Worm (Caenorhabditis elegans) whole organism, young adult: Measurements from ENCODE around the gene plpp-1.3.

Experiments
- B0035.1 ChIP-seq: sonication (generic microtip); optimal IDR thresholded peaks from 2 replicates; lab custom pipeline; 2016; ENCODE audit warnings: missing genetic modification characterization, mild to moderate bottlenecking, missing compliant biosample characterization, missing genotype, missing genetic modification reagents
- B0261.1 ChIP-seq: sonication (generic microtip); optimal IDR thresholded peaks from 2 replicates; lab custom pipeline; 2016; ENCODE audit warnings: mild to moderate bottlenecking, missing genetic modification characterization, moderate library complexity, missing compliant biosample characterization
- B0336.3 ChIP-seq: fragments of 200-800 bp; sonication (Bioruptor generic); IDR thresholded peaks from 2 replicates; pipeline ENCODE4 v1.3.6; 2022; ENCODE audit warnings: missing genetic modification characterization, missing compliant biosample characterization
- C06A6.2 ChIP-seq: fragments of 200-800 bp; sonication (Bioruptor generic); conservative IDR thresholded peaks from 2 replicates; pipeline ENCODE4 v1.3.6; 2022; ENCODE audit warnings: missing genetic modification characterization, missing compliant biosample characterization
- F10E7.11 ChIP-seq: sonication (generic microtip); optimal IDR thresholded peaks from 2 replicates; lab custom pipeline; 2017; ENCODE audit warnings: mild to moderate bottlenecking, missing genetic modification characterization, moderate library complexity, missing compliant biosample characterization
- F23B12.7 ChIP-seq: sonication (generic microtip); optimal IDR thresholded peaks from 2 replicates; lab custom pipeline; 2017; ENCODE audit warnings: missing genetic modification characterization, mild to moderate bottlenecking, missing compliant biosample characterization, antibody characterized with exemption, moderate library complexity; ENCODE audit not compliant: insufficient read depth
- F33H1.4 ChIP-seq: fragments of 200-800 bp; sonication (Bioruptor generic); IDR thresholded peaks from 2 replicates; pipeline ENCODE4 v1.3.6; 2022; ENCODE audit warnings: missing genetic modification reagents, missing genetic modification characterization, missing compliant biosample characterization
- F57C9.4 ChIP-seq: sonication (generic microtip); optimal IDR thresholded peaks from 2 replicates; lab custom pipeline; 2017; ENCODE audit warnings: mild to moderate bottlenecking, missing genetic modification characterization, missing compliant biosample characterization
- Y53G8AR.9 ChIP-seq: fragments of 200-800 bp; sonication (Bioruptor generic); conservative IDR thresholded peaks from 2 replicates; pipeline ENCODE4 v1.3.6; 2022; ENCODE audit warnings: missing genetic modification reagents, missing genetic modification characterization, missing compliant biosample characterization
- akir-1 ChIP-seq: fragments of 200-800 bp; sonication (Bioruptor generic); optimal IDR thresholded peaks from 2 replicates; lab custom pipeline; 2018; ENCODE audit warnings: mild to moderate bottlenecking, missing genetic modification characterization, moderate library complexity, missing compliant biosample characterization
- ama-1 ChIP-seq, 3 experiments: fragments of 150-350 bp in 1 of 3; sonication (generic microtip) in 2 of 3; optimal IDR thresholded peaks; 2 replicates each; lab custom pipeline; 2014 to 2018; ENCODE audit warnings: missing biosample characterization in 2 of 3, missing genetic modification characterization in 2 of 3, missing genetic modification reagents in 2 of 3
- attf-3 ChIP-seq: fragments of 200-800 bp; sonication (Bioruptor generic); conservative IDR thresholded peaks from 2 replicates; pipeline ENCODE4 v1.3.6; 2022; ENCODE audit warnings: missing genetic modification reagents, missing genetic modification characterization, missing compliant biosample characterization
- cebp-2 ChIP-seq: fragments of 200-800 bp; sonication (Bioruptor generic); IDR thresholded peaks from 2 replicates; pipeline ENCODE4 v1.3.6; 2022; ENCODE audit warnings: missing genetic modification characterization, missing compliant biosample characterization
- ceh-27 ChIP-seq: fragments of 200-800 bp; sonication (Bioruptor generic); optimal IDR thresholded peaks from 2 replicates; lab custom pipeline; 2018; ENCODE audit warnings: mild to moderate bottlenecking, missing genetic modification characterization, moderate library complexity, missing compliant biosample characterization
- ceh-58 ChIP-seq: fragments of 200-800 bp; sonication (Bioruptor generic); IDR thresholded peaks from 2 replicates; pipeline ENCODE4 v1.3.6; 2022; ENCODE audit warnings: missing genetic modification characterization, missing compliant biosample characterization
- ceh-79 ChIP-seq: sonication (generic microtip); optimal IDR thresholded peaks from 2 replicates; lab custom pipeline; 2017; ENCODE audit warnings: mild to moderate bottlenecking, missing genetic modification characterization, missing compliant biosample characterization
- ceh-91 ChIP-seq: fragments of 200-800 bp; sonication (Bioruptor generic); IDR thresholded peaks from 2 replicates; pipeline ENCODE4 v1.3.6; 2022; ENCODE audit warnings: missing genetic modification reagents, missing genetic modification characterization, missing compliant biosample characterization
- egl-44 ChIP-seq: fragments of 200-800 bp; sonication (Bioruptor generic); IDR thresholded peaks from 2 replicates; pipeline ENCODE4 v1.3.6; 2022; ENCODE audit warnings: missing genetic modification reagents, missing genetic modification characterization, missing compliant biosample characterization
- hsf-1 ChIP-seq: fragments of 200-800 bp; sonication (Bioruptor generic); IDR thresholded peaks from 2 replicates; pipeline ENCODE4 v1.3.6; 2022; ENCODE audit warnings: missing genetic modification reagents, missing genetic modification characterization, missing compliant biosample characterization
- let-607 ChIP-seq, 2 experiments: fragments of 200-800 bp in 1 of 2; sonication (Bioruptor generic) in 1 of 2; sonication (generic microtip) in 1 of 2; optimal IDR thresholded peaks; 2 replicates each; lab custom pipeline; 2016 to 2018; ENCODE audit warnings: mild to moderate bottlenecking in 2 of 2, missing compliant biosample characterization in 2 of 2, missing genetic modification characterization in 2 of 2, moderate library complexity in 2 of 2, missing genotype in 1 of 2
- lin-26 ChIP-seq: fragments of 200-800 bp; sonication (Bioruptor generic); IDR thresholded peaks from 2 replicates; pipeline ENCODE4 v1.3.6; 2022; ENCODE audit warnings: missing genetic modification reagents, missing genetic modification characterization, missing compliant biosample characterization
- lin-40 ChIP-seq: sonication (generic microtip); optimal IDR thresholded peaks from 2 replicates; lab custom pipeline; 2016; ENCODE audit warnings: missing genetic modification characterization, mild to moderate bottlenecking, missing compliant biosample characterization, missing genotype, missing genetic modification reagents
- lin-54 ChIP-seq: fragments of 200-800 bp; sonication (Bioruptor generic); optimal IDR thresholded peaks from 2 replicates; lab custom pipeline; 2018; ENCODE audit warnings: mild to moderate bottlenecking, missing genetic modification characterization, missing compliant biosample characterization
- lir-1 ChIP-seq: fragments of 200-800 bp; sonication (Bioruptor generic); conservative IDR thresholded peaks from 2 replicates; pipeline ENCODE4 v1.3.6; 2022; ENCODE audit warnings: missing genetic modification reagents, missing genetic modification characterization, missing compliant biosample characterization
- lsy-27 ChIP-seq: sonication (generic microtip); optimal IDR thresholded peaks from 2 replicates; lab custom pipeline; 2017; ENCODE audit warnings: missing genetic modification characterization, mild to moderate bottlenecking, missing compliant biosample characterization, antibody characterized with exemption, missing genotype, borderline replicate concordance; ENCODE audit not compliant: insufficient read depth
- madf-10 ChIP-seq: sonication (generic microtip); optimal IDR thresholded peaks from 2 replicates; lab custom pipeline; 2016; ENCODE audit warnings: mild to moderate bottlenecking, missing genetic modification characterization, missing compliant biosample characterization
- madf-8 ChIP-seq: fragments of 200-800 bp; sonication (Bioruptor generic); conservative IDR thresholded peaks from 2 replicates; pipeline ENCODE4 v1.3.6; 2022; ENCODE audit warnings: missing genetic modification reagents, missing genetic modification characterization, missing compliant biosample characterization
- mcd-1 ChIP-seq: fragments of 200-800 bp; sonication (Bioruptor generic); IDR thresholded peaks from 2 replicates; pipeline ENCODE4 v1.3.6; 2022; ENCODE audit warnings: missing genetic modification reagents, missing genetic modification characterization, missing compliant biosample characterization
- nfya-1 ChIP-seq: sonication (generic microtip); optimal IDR thresholded peaks from 2 replicates; lab custom pipeline; 2017; ENCODE audit warnings: antibody characterized with exemption, missing compliant biosample characterization, missing genetic modification characterization, borderline replicate concordance; ENCODE audit not compliant: insufficient read depth
- nhr-27 ChIP-seq: fragments of 200-800 bp; sonication (Bioruptor generic); optimal IDR thresholded peaks from 2 replicates; lab custom pipeline; 2018; ENCODE audit warnings: mild to moderate bottlenecking, missing genetic modification characterization, moderate library complexity, missing compliant biosample characterization
- nhr-90 ChIP-seq: sonication (generic microtip); optimal IDR thresholded peaks from 2 replicates; lab custom pipeline; 2016; ENCODE audit warnings: missing genotype, mild to moderate bottlenecking, missing genetic modification characterization, missing compliant biosample characterization
- pha-4 ChIP-seq: fragments of 150-350 bp; sonication (generic microtip); optimal IDR thresholded peaks from 2 replicates; lab custom pipeline; 2014; ENCODE audit warnings: missing biosample characterization, missing genetic modification reagents, missing genetic modification characterization
- snpc-3.4 ChIP-seq: sonication (generic microtip); optimal IDR thresholded peaks from 2 replicates; lab custom pipeline; 2017; ENCODE audit warnings: missing genetic modification characterization, mild to moderate bottlenecking, missing compliant biosample characterization, antibody characterized with exemption, moderate library complexity, missing genotype, missing genetic modification reagents
- somi-1 ChIP-seq: fragments of 200-800 bp; sonication (Bioruptor generic); optimal IDR thresholded peaks from 2 replicates; lab custom pipeline; 2018; ENCODE audit warnings: mild to moderate bottlenecking, missing genetic modification characterization, missing compliant biosample characterization
- tbp1 ChIP-seq: fragments of 200-800 bp; sonication (Bioruptor generic); optimal IDR thresholded peaks from 2 replicates; lab custom pipeline; 2018; ENCODE audit warnings: mild to moderate bottlenecking, missing genetic modification characterization, missing compliant biosample characterization
- tbx-9 ChIP-seq: sonication (generic microtip); optimal IDR thresholded peaks from 2 replicates; lab custom pipeline; 2016; ENCODE audit warnings: borderline replicate concordance, missing genetic modification characterization, inconsistent platforms, missing compliant biosample characterization
- tlf-1 ChIP-seq: fragments of 200-800 bp; sonication (Bioruptor generic); optimal IDR thresholded peaks from 2 replicates; lab custom pipeline; 2018; ENCODE audit warnings: mild to moderate bottlenecking, missing genetic modification characterization, missing compliant biosample characterization
- xnd-1 ChIP-seq: sonication (generic microtip); optimal IDR thresholded peaks from 2 replicates; lab custom pipeline; 2016; ENCODE audit warnings: missing genotype, missing genetic modification reagents, missing genetic modification characterization, missing compliant biosample characterization

The plpp-1.3 gene

DNA sequence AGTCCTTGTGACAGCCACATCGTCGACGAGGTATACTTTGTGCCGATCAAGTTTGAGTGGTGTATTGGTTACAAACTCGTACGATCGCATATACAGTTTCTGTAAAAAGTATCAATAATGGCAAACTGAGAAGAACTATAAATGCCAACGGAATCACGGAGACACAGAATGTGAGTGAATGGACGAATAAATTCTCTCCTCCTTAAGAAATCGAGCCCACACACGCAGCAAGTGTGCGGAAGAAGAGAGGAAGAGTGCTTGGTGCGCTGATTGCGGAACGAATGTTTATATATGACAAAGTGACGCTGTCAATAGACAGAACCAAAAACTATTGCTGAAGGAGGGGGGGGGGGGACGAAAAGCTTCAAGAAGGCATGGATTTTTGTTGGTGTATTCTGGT lies 16.7 kb downstream of the plpp-1.3 start, which contains the start of gene rhgf-1:
TSS of gene rhgf-1 (minus strand) at position 101 of the 400 bp plus-strand sequence.
- TF ChIP-seq Y53G8AR.9 (GFP tag; lab: Robert Waterston, UW) (no peak), lin-40 (no peak), nhr-27 (tag; lab: Kevin White, UChicago) (no peak), ama-1 (optimal IDR thresholded peaks at IDR 0.05; lab: Kevin White, UChicago) (no peak), ama-1 (GFP tag; optimal IDR thresholded peaks at IDR 0.05; lab: Kevin White, UChicago) (no peak), egl-44 (GFP tag; lab: Robert Waterston, UW) (no peak), tlf-1 (no peak), F33H1.4 (GFP tag; lab: Robert Waterston, UW) (no peak), F10E7.11 (tag; lab: Kevin White, UChicago) (no peak), lin-26 (GFP tag; lab: Robert Waterston, UW) (no peak), B0261.1 (tag; lab: Kevin White, UChicago) (no peak), akir-1 (GFP tag; lab: Kevin White, UChicago) (no peak)
- TF ChIP-seq, all 124 proteins: peak for 0

ce11 chrX:10717019-10717418 lies 21.9 kb downstream of the plpp-1.3 start, which contains the start of gene T01C1.4:
Gene T01C1.4, minus strand, starts transcription at chrX:10717119.
- TF ChIP-seq F57C9.4 (tag; lab: Kevin White, UChicago) (no peak), xnd-1 (no peak), Y53G8AR.9 (GFP tag; lab: Robert Waterston, UW) (no peak), pha-4 (no peak), let-607 (tag; optimal IDR thresholded peaks at IDR 0.05; lab: Kevin White, UChicago) (no peak), lsy-27 (tag; lab: Kevin White, UChicago) (no peak), hsf-1 (no peak), nhr-90 (no peak), madf-8 (no peak), ceh-27 (no peak), nfya-1 (tag; lab: Kevin White, UChicago) (no peak)

DNA sequence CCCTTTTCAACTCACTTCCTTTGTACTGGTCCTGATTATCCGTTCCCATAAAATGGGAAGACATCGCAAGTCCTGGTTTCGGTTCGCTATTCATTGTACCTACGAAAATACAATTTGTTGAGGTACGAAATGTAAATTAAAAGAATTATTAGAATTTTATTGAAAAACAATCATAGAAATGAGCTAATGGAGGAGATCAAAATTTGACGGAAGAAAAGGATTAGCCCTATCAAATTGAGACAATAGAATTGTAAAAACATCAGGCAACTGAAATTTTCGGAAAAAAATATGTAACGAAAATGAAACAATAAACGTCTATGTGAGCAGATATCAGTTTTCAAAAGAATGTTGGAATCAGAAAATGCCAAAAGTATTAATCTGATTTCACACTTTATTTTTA lies 26.8 kb downstream of the plpp-1.3 start, which contains the start of gene mbr-1:
TSS of gene mbr-1 (minus strand) at position 101 of the 400 bp plus-strand sequence.
- no peak for TF ChIP-seq lir-1 (GFP tag; lab: Robert Waterston, UW)
- TF ChIP-seq B0261.1 (tag; lab: Kevin White, UChicago) = no peak
- TF ChIP-seq tbp1 (GFP tag; lab: Kevin White, UChicago) = no peak
- TF ChIP-seq pha-4 = no peak
- no peak for TF ChIP-seq C06A6.2 (GFP tag; lab: Robert Waterston, UW)
- TF ChIP-seq B0035.1 (tag; lab: Kevin White, UChicago) = no peak
- TF ChIP-seq F23B12.7 (tag; lab: Kevin White, UChicago) = no peak
- no peak for TF ChIP-seq madf-10 (tag; lab: Kevin White, UChicago)
- no peak for TF ChIP-seq F33H1.4 (GFP tag; lab: Robert Waterston, UW)
- no peak for TF ChIP-seq attf-3 (GFP tag; lab: Robert Waterston, UW)
- no peak for TF ChIP-seq ceh-58 (GFP tag; lab: Robert Waterston, UW)
- TF ChIP-seq lin-54 = no peak

DNA sequence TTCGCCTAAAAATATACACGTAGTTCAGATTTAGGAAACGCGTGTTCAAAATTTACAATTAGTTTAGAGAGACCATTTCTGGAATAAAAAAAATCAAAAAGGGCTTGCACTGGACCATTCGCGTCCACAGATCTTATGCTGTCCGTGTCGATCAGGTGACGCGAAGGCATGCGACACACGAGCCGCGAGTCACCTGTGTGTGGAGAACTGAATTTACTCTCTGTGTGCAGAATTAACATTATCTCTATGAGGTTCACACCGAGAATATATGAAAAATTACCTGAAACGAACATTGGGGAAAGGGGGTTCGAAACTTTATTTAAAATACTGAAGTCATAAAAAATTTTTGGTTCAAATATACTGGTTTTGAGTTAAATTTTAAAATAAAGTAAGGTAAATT lies 32.6 kb downstream of the plpp-1.3 start:
- TF ChIP-seq xnd-1 (no peak), tbx-9 (tag; lab: Kevin White, UChicago) (no peak), ceh-91 (GFP tag; lab: Robert Waterston, UW) (no peak), mcd-1 (GFP tag; lab: Robert Waterston, UW) (no peak), ceh-79 (tag; lab: Kevin White, UChicago) (no peak), cebp-2 (GFP tag; lab: Robert Waterston, UW) (no peak), snpc-3.4 (no peak), somi-1 (no peak), B0336.3 (GFP tag; lab: Robert Waterston, UW) (no peak)
